Worm (Caenorhabditis elegans) whole organism, midembryonic: ENCODE results near the gene gcy-29.

Source experiments
- T22C8.4 ChIP-seq: fragments of 200-800 bp; sonication (Bioruptor generic); IDR thresholded peaks from 2 replicates; pipeline ENCODE4 v1.3.6; 2022; ENCODE audit warnings: missing genetic modification characterization, missing compliant biosample characterization
- cog-1 ChIP-seq: sonication (generic microtip); optimal IDR thresholded peaks from 2 replicates; lab custom pipeline; 2016; ENCODE audit warnings: missing genetic modification characterization, missing compliant biosample characterization
- flt-1 ChIP-seq: fragments of 200-800 bp; sonication (Bioruptor generic); IDR thresholded peaks from 2 replicates; pipeline ENCODE4 v1.3.6; 2022; ENCODE audit warnings: missing genetic modification characterization, missing compliant biosample characterization
- klf-2 ChIP-seq: fragments of 200-800 bp; sonication (Bioruptor generic); conservative IDR thresholded peaks from 2 replicates; pipeline ENCODE4 v1.3.6; 2022; ENCODE audit warnings: missing genetic modification reagents, missing genetic modification characterization, missing compliant biosample characterization
- med-1 ChIP-seq: sonication (generic microtip); optimal IDR thresholded peaks from 2 replicates; lab custom pipeline; 2017; ENCODE audit warnings: missing genetic modification characterization, mild to moderate bottlenecking, missing compliant biosample characterization, antibody characterized with exemption, missing genetic modification reagents; ENCODE audit not compliant: insufficient read depth
- ref-1 ChIP-seq: fragments of 200-800 bp; sonication (Bioruptor generic); conservative IDR thresholded peaks from 2 replicates; pipeline ENCODE4 v1.3.6; 2022; ENCODE audit warnings: missing genetic modification reagents, missing genetic modification characterization, missing compliant biosample characterization
- tab-1 ChIP-seq: fragments of 200-800 bp; sonication (Bioruptor generic); IDR thresholded peaks from 2 replicates; pipeline ENCODE4 v1.3.6; 2022; ENCODE audit warnings: missing genetic modification characterization, missing compliant biosample characterization
- ztf-23 ChIP-seq: fragments of 200-800 bp; sonication (Bioruptor generic); IDR thresholded peaks from 2 replicates; pipeline ENCODE4 v1.3.6; 2022; ENCODE audit warnings: missing genetic modification reagents, missing genetic modification characterization, missing compliant biosample characterization
- ztf-29 ChIP-seq: fragments of 200-800 bp; sonication (Bioruptor generic); IDR thresholded peaks from 2 replicates; pipeline ENCODE4 v1.3.6; 2022; ENCODE audit warnings: missing genetic modification reagents, missing genetic modification characterization, missing compliant biosample characterization

gcy-29 gene

ce11 chrII:14522037-14522436 lies 26.6 kb downstream of the gcy-29 start, which contains the start of gene btb-19:
Gene btb-19, minus strand, starts transcription at chrII:14522137.
- TF ChIP-seq ref-1 (GFP tag; lab: Robert Waterston, UW) (no peak), cog-1 (no peak), tab-1 (GFP tag; lab: Robert Waterston, UW) (no peak), flt-1 (GFP tag; lab: Robert Waterston, UW) (no peak), med-1 (no peak), ztf-29 (GFP tag; lab: Robert Waterston, UW) (no peak)

DNA sequence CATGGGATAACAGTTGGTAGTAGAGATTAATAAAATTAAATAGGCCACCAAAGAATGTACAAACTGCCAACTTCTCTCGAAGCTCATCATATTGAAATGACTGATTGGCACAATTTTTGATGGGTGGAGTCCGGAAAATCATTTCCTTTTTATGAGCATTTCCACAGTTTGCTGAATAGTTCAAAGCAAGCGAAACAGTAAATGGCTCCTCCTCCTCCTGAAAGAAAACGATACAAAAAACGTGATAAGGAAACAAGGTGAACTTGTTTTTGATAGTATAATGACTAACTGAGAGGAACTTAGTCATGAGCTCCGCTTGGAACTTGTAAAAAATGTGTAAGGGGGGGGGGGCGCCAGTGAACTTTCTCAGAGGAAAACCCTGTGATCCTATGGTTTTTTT lies 33.6 kb downstream of the gcy-29 start, which contains the start of gene K10H10.9:
K10H10.9 (minus strand) TSS at position 101 of the 400 bp plus-strand sequence.
- no peak for TF ChIP-seq ref-1 (GFP tag; lab: Robert Waterston, UW)
- TF ChIP-seq flt-1 (GFP tag; lab: Robert Waterston, UW): no peak
- TF ChIP-seq cog-1: no peak

ce11 chrII:14511189-14511588 lies 37.4 kb downstream of the gcy-29 start, which contains the start of gene K10H10.13:
Gene K10H10.13, minus strand, starts transcription at chrII:14511289.
- TF ChIP-seq klf-2 (no peak), cog-1 (no peak), flt-1 (GFP tag; lab: Robert Waterston, UW) (no peak), ref-1 (GFP tag; lab: Robert Waterston, UW) (no peak), ztf-29 (GFP tag; lab: Robert Waterston, UW) (no peak), tab-1 (GFP tag; lab: Robert Waterston, UW) (no peak), ztf-23 (no peak), med-1 (no peak), T22C8.4 (no peak)

DNA sequence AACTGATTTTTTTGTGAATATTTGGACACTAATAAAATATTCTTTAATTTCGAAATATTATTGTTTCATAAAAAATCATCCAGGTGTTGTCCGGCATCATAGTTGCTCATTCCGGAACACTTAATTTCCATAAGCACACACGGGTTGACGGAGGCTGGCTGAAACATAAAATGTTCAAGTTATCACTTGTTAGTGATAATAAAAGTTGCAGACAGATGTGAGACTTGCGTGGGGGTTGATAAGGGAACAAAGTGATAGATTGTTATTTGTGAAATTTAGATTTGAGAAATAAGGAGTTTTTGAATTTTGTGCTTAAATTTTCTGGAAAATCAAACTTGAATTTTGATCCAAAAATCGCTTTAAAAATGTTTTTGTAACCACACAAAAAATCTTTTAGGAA lies 38.4 kb downstream of the gcy-29 start:
- TF ChIP-seq ztf-23: no peak
- TF ChIP-seq klf-2: no peak
- no peak for TF ChIP-seq cog-1
- TF ChIP-seq T22C8.4: no peak

DNA sequence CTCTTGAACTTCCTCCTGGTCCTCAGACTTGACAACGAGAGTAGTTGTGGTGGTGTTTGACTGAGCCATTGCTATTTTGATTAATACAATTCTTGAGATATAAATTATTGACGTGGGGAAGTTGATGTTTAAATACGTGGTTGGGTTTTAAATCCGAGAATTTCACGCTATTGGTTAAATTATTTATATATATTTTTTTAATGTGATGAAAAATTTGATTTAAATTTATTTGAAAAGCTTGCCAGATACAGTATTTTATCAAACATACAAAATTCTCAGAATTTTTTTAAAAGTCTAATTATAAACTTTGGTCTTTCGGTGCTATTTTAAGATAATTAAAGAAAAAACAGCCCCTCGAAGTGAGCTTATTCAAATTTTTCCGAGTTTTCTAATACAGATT lies 41.0 kb downstream of the gcy-29 start, which contains the start of the genes K10H10.7 and K10H10.10:
K10H10.7 (minus strand) TSS at position 101 of the 400 bp plus-strand sequence.
K10H10.10 (plus strand) TSS at position 204 of the 400 bp plus-strand sequence.
- TF ChIP-seq klf-2: no peak
- TF ChIP-seq cog-1: no peak
- no peak for TF ChIP-seq T22C8.4
- no peak for TF ChIP-seq ztf-23
- no peak for TF ChIP-seq tab-1 (GFP tag; lab: Robert Waterston, UW)
- TF ChIP-seq ref-1 (GFP tag; lab: Robert Waterston, UW): no peak
- TF ChIP-seq ztf-29 (GFP tag; lab: Robert Waterston, UW): no peak
- TF ChIP-seq flt-1 (GFP tag; lab: Robert Waterston, UW): no peak
- no peak for TF ChIP-seq med-1

- TF ChIP-seq ztf-23 (no peak), ref-1 (GFP tag; lab: Robert Waterston, UW) (no peak), T22C8.4 (no peak), cog-1 (no peak), tab-1 (GFP tag; lab: Robert Waterston, UW) (no peak)
Observed at ce11 chrII:14506245-14506644, 42.3 kb downstream of the gcy-29 start, which contains the start of gene K10H10.12. Gene K10H10.12, minus strand, starts transcription at chrII:14506345.

- no peak for TF ChIP-seq flt-1 (GFP tag; lab: Robert Waterston, UW)
- no peak for TF ChIP-seq ztf-29 (GFP tag; lab: Robert Waterston, UW)
- no peak for TF ChIP-seq tab-1 (GFP tag; lab: Robert Waterston, UW)
- TF ChIP-seq med-1: no peak
- TF ChIP-seq T22C8.4: no peak
- TF ChIP-seq ztf-23: no peak
- no peak for TF ChIP-seq klf-2
- TF ChIP-seq cog-1: no peak
- no peak for TF ChIP-seq ref-1 (GFP tag; lab: Robert Waterston, UW)
Observed at ce11 chrII:14502997-14503396, 45.6 kb downstream of the gcy-29 start, which contains the start of gene K10H10.6. Gene K10H10.6, plus strand, starts transcription at chrII:14503297.

DNA sequence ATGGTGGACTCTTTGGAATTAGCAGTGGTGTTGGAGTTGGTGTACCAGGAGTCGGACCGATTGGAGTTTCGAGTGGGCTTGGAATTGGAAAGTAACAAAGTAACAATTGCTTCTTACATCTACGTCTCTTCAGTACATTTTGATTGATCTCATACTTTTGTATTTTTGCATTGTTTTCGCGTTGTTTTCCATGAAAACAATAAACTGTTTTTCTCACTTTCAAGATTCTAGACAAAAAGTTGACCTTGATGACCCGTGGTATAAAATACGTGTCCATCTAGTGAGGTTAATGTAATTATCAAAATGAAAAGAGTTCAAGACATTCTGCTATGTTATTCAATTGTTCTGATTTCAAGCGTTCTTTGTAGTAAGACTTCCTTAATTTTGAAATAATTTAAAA lies 47.1 kb downstream of the gcy-29 start, which contains the start of gene K10H10.5:
K10H10.5 (plus strand) TSS at position 301 of the 400 bp plus-strand sequence.
- TF ChIP-seq klf-2: no peak
- TF ChIP-seq tab-1 (GFP tag; lab: Robert Waterston, UW): no peak
- no peak for TF ChIP-seq cog-1
- TF ChIP-seq T22C8.4: no peak
- TF ChIP-seq ztf-29 (GFP tag; lab: Robert Waterston, UW): no peak
- no peak for TF ChIP-seq med-1
- no peak for TF ChIP-seq flt-1 (GFP tag; lab: Robert Waterston, UW)
- no peak for TF ChIP-seq ztf-23
- no peak for TF ChIP-seq ref-1 (GFP tag; lab: Robert Waterston, UW)

- no peak for TF ChIP-seq ztf-29 (GFP tag; lab: Robert Waterston, UW)
- TF ChIP-seq cog-1: no peak
- TF ChIP-seq ref-1 (GFP tag; lab: Robert Waterston, UW): no peak
- TF ChIP-seq klf-2: no peak
- TF ChIP-seq tab-1 (GFP tag; lab: Robert Waterston, UW): no peak
- no peak for TF ChIP-seq med-1
- TF ChIP-seq flt-1 (GFP tag; lab: Robert Waterston, UW): no peak
- TF ChIP-seq T22C8.4: no peak
- TF ChIP-seq ztf-23: no peak
Observed at ce11 chrII:14500122-14500521, 48.5 kb downstream of the gcy-29 start, which contains the start of gene K10H10.4. Gene K10H10.4, plus strand, starts transcription at chrII:14500422.

DNA sequence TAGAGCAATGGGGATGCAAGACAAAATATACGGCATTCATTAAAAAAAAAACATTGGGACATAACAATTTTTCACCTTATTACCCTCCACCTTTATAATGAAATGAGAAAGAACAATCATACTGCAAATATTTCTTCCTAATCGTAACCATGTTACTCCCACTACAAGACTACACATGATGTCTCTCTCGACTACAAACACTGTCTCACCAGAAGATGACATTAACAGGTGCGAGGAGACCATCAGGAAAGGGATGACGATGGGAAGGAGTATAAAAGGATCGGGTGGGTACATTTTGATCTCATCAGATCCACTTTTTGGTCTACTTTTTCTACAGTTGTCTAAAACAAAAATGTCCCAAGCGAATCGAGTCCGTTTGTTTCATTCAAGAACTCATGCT lies 50.7 kb downstream of the gcy-29 start, which contains the start of gene dhs-8:
dhs-8 (plus strand) TSS at position 179 of the 400 bp plus-strand sequence.
- TF ChIP-seq T22C8.4: no peak
- TF ChIP-seq cog-1: no peak
- TF ChIP-seq tab-1 (GFP tag; lab: Robert Waterston, UW): no peak
- no peak for TF ChIP-seq med-1
- TF ChIP-seq ztf-29 (GFP tag; lab: Robert Waterston, UW): no peak
- no peak for TF ChIP-seq klf-2
- TF ChIP-seq ztf-23: no peak
- TF ChIP-seq ref-1 (GFP tag; lab: Robert Waterston, UW): no peak
- no peak for TF ChIP-seq flt-1 (GFP tag; lab: Robert Waterston, UW)

ce11 chrII:14496809-14497208 lies 51.8 kb downstream of the gcy-29 start:
- TF ChIP-seq flt-1 (GFP tag; lab: Robert Waterston, UW) (peak; percentile 96), ztf-29 (GFP tag; lab: Robert Waterston, UW) (peak; percentile 90), med-1 (peak; percentile 72), ztf-23 (peak; percentile 92), tab-1 (GFP tag; lab: Robert Waterston, UW) (peak; percentile 92), klf-2 (peak; percentile 88), T22C8.4 (peak; percentile 87), cog-1 (peak; percentile 92), ref-1 (GFP tag; lab: Robert Waterston, UW) (peak; percentile 82)
